Worm (Caenorhabditis elegans): ENCODE data around the gene wrt-8.

The wrt-8 gene

DNA sequence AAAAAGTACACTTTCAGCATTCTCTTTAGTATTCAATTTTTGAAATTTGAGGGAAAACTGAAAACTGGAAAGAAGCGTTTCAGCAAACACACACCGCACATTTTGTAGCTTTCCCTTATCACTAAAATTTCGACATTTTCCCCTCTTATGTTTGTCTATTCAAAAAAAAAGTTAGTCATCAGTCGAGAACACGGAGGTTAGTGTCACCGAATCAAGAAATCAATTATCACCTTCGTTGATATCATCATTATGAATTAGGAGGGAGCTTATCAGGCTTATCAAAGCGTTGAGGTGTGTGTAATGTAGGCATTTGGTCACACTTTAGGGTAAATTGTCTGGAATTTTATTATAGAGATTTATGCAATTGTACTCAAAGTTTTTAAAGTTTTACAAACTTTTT lies 45.8 kb downstream of the wrt-8 start, which contains the start of gene cpr-3 (continued):
- no peak for TF ChIP-seq zfp-2 (tag; optimal IDR thresholded peaks at IDR 0.05)
- TF ChIP-seq tag-97 (GFP tag; IDR thresholded peaks at IDR 0.05), result no peak
- peak in 1 of 2 experiments; percentile 30 for TF ChIP-seq mdl-1 (tag; optimal IDR thresholded peaks at IDR 0.05)
- TF ChIP-seq dmd-9 (GFP tag; IDR thresholded peaks at IDR 0.05), result no peak
- TF ChIP-seq D1046.2 (GFP tag; IDR thresholded peaks at IDR 0.05), result no peak
- no peak for TF ChIP-seq mep-1 (tag; optimal IDR thresholded peaks at IDR 0.05)
- no peak for TF ChIP-seq ceh-32 (tag; optimal IDR thresholded peaks at IDR 0.05; ENCODE audit: poor library complexity)
- no peak for TF ChIP-seq F26F4.8 (GFP tag; conservative IDR thresholded peaks at IDR 0.05)
- no peak for TF ChIP-seq hif-1 (tag; optimal IDR thresholded peaks at IDR 0.05)
- TF ChIP-seq dve-1 (tag; optimal IDR thresholded peaks at IDR 0.05; ENCODE audit: insufficient read depth), result peak; percentile 73
- no peak for TF ChIP-seq daf-16 (GFP tag; optimal IDR thresholded peaks at IDR 0.05)
- TF ChIP-seq daf-16 (tag; optimal IDR thresholded peaks at IDR 0.05), result peak; percentile 85
- TF ChIP-seq T26A8.4 (GFP tag; IDR thresholded peaks at IDR 0.05), result no peak
- TF ChIP-seq pha-4 (GFP tag; IDR thresholded peaks at IDR 0.05), result no peak; the same call in 1 of the 2 replicates
- TF ChIP-seq pha-4 (tag; optimal IDR thresholded peaks at IDR 0.05), result no peak
- no peak for TF ChIP-seq snpc-4 (tag; optimal IDR thresholded peaks at IDR 0.05)
- TF ChIP-seq F44E2.7 (GFP tag; IDR thresholded peaks at IDR 0.05), result no peak
- no peak for TF ChIP-seq hmg-1.1 (GFP tag; IDR thresholded peaks at IDR 0.05)
- peak; percentile 99 for TF ChIP-seq nhr-6 (tag; optimal IDR thresholded peaks at IDR 0.05)
- TF ChIP-seq lin-1 (GFP tag; IDR thresholded peaks at IDR 0.05), result no peak
- TF ChIP-seq madf-5 (GFP tag; IDR thresholded peaks at IDR 0.05), result no peak
- TF ChIP-seq nhr-42 (GFP tag; IDR thresholded peaks at IDR 0.05), result no peak
- TF ChIP-seq mes-2 (tag; optimal IDR thresholded peaks at IDR 0.05; ENCODE audit: poor library complexity, severe bottlenecking), result no peak

- TF ChIP-seq nhr-10 (tag; optimal IDR thresholded peaks at IDR 0.05) (no peak), nhr-25 (tag; optimal IDR thresholded peaks at IDR 0.05; ENCODE audit: borderline replicate concordance, insufficient read depth) (no peak), nhr-41 (GFP tag; IDR thresholded peaks at IDR 0.05) (no peak), T20F7.1 (GFP tag; optimal IDR thresholded peaks at IDR 0.05) (no peak), ztf-11 (tag; optimal IDR thresholded peaks at IDR 0.05) (no peak)
Observed at ce11 chrV:15293865-15294264, 50.5 kb downstream of the wrt-8 start, which contains the start of gene str-96. str-96 (minus strand) TSS chrV:15293965.
